Worm (Caenorhabditis elegans) whole organism, L1 larva: ENCODE results near the gene lgg-3.

ENCODE experiments used
- C34B4.2 ChIP-seq: sonication (generic microtip); optimal IDR thresholded peaks from 2 replicates; lab custom pipeline; 2017; ENCODE audit warnings: mild to moderate bottlenecking, missing genetic modification characterization, missing compliant biosample characterization
- F16B12.6 ChIP-seq: fragments of 150-350 bp; optimal IDR thresholded peaks from 2 replicates; lab custom pipeline; 2014; ENCODE audit warnings: missing biosample characterization, missing genetic modification characterization
- aha-1 ChIP-seq: fragments of 150-350 bp; optimal IDR thresholded peaks from 2 replicates; lab custom pipeline; 2014; ENCODE audit warnings: missing biosample characterization, missing genetic modification characterization
- alr-1 ChIP-seq: fragments of 200-800 bp; sonication (Bioruptor generic); optimal IDR thresholded peaks from 2 replicates; lab custom pipeline; 2018; ENCODE audit warnings: borderline replicate concordance, mild to moderate bottlenecking, missing genetic modification characterization, missing compliant biosample characterization
- ama-1 ChIP-seq: fragments of 150-350 bp; optimal IDR thresholded peaks from 2 replicates; lab custom pipeline; 2014
- blmp-1 ChIP-seq: fragments of 150-350 bp; optimal IDR thresholded peaks from 2 replicates; lab custom pipeline; 2014; ENCODE audit warnings: missing biosample characterization, missing genetic modification characterization
- ceh-88 ChIP-seq: fragments of 200-800 bp; sonication (Bioruptor generic); IDR thresholded peaks from 2 replicates; pipeline ENCODE4 v1.3.6; 2022; ENCODE audit warnings: missing genetic modification characterization, missing compliant biosample characterization
- ces-1 ChIP-seq: fragments of 150-350 bp; optimal IDR thresholded peaks from 2 replicates; lab custom pipeline; 2014; ENCODE audit warnings: missing biosample characterization, missing genetic modification reagents, missing genetic modification characterization
- dsc-1 ChIP-seq: sonication (generic microtip); optimal IDR thresholded peaks from 2 replicates; lab custom pipeline; 2016; ENCODE audit warnings: mild to moderate bottlenecking, missing genetic modification characterization, missing compliant biosample characterization
- efl-1 ChIP-seq, 4 experiments: fragments of 150-350 bp; optimal IDR thresholded peaks in 3 of 4; peaks in 1 of 4; 1 replicate in 1 of 4; 2 replicates in 3 of 4; lab custom pipeline; 2014; ENCODE audit warnings: missing biosample characterization in 2 of 4, missing genetic modification characterization in 2 of 4, missing genetic modification reagents in 2 of 4
- efl-3 ChIP-seq: fragments of 200-800 bp; sonication (Bioruptor generic); optimal IDR thresholded peaks from 2 replicates; lab custom pipeline; 2018; ENCODE audit warnings: mild to moderate bottlenecking, missing genetic modification characterization, missing compliant biosample characterization
- egl-13 ChIP-seq: sonication (generic microtip); optimal IDR thresholded peaks from 2 replicates; lab custom pipeline; 2016; ENCODE audit warnings: missing genotype, missing genetic modification reagents, missing genetic modification characterization, missing compliant biosample characterization
- elt-2 ChIP-seq: sonication (generic microtip); optimal IDR thresholded peaks from 2 replicates; lab custom pipeline; 2016; ENCODE audit warnings: missing genetic modification characterization, mild to moderate bottlenecking, inconsistent platforms, missing compliant biosample characterization, missing genetic modification reagents
- fkh-10 ChIP-seq: sonication (generic microtip); optimal IDR thresholded peaks from 2 replicates; lab custom pipeline; 2017; ENCODE audit warnings: missing biosample characterization, missing genetic modification reagents, missing genetic modification characterization
- fkh-8 ChIP-seq: sonication (generic microtip); optimal IDR thresholded peaks from 2 replicates; lab custom pipeline; 2016; ENCODE audit warnings: mild to moderate bottlenecking, missing genetic modification characterization, missing compliant biosample characterization
- fos-1 ChIP-seq: fragments of 150-350 bp; optimal IDR thresholded peaks from 2 replicates; lab custom pipeline; 2014; ENCODE audit warnings: missing biosample characterization, missing genetic modification characterization
- grh-1 ChIP-seq: fragments of 200-800 bp; sonication (Bioruptor generic); IDR thresholded peaks from 2 replicates; pipeline ENCODE4 v1.3.6; 2022; ENCODE audit warnings: missing genetic modification reagents, missing genetic modification characterization, missing compliant biosample characterization
- hlh-17 ChIP-seq: fragments of 200-800 bp; sonication (Bioruptor generic); optimal IDR thresholded peaks from 2 replicates; lab custom pipeline; 2018; ENCODE audit warnings: missing genetic modification characterization, mild to moderate bottlenecking, missing compliant biosample characterization, moderate library complexity, borderline replicate concordance
- irx-1 ChIP-seq: sonication (generic microtip); optimal IDR thresholded peaks from 2 replicates; lab custom pipeline; 2016; ENCODE audit warnings: missing genetic modification characterization, missing compliant biosample characterization
- jun-1 ChIP-seq: fragments of 150-350 bp; optimal IDR thresholded peaks from 2 replicates; lab custom pipeline; 2014; ENCODE audit warnings: missing biosample characterization, missing genetic modification reagents, missing genetic modification characterization
- lin-13 ChIP-seq: fragments of 150-350 bp; optimal IDR thresholded peaks from 2 replicates; lab custom pipeline; 2014; ENCODE audit warnings: missing biosample characterization, missing genetic modification reagents, missing genetic modification characterization
- lin-14 ChIP-seq: fragments of 200-800 bp; sonication (Bioruptor generic); optimal IDR thresholded peaks from 2 replicates; lab custom pipeline; 2018; ENCODE audit warnings: mild to moderate bottlenecking, missing genetic modification characterization, moderate library complexity, missing compliant biosample characterization
- lin-35 ChIP-seq, 2 experiments: fragments of 150-350 bp; optimal IDR thresholded peaks; 2 replicates each; lab custom pipeline; 2014; ENCODE audit warnings: missing biosample characterization in 2 of 2, missing genetic modification characterization in 2 of 2, missing genetic modification reagents in 2 of 2
- lin-39 ChIP-seq: fragments of 150-350 bp; optimal IDR thresholded peaks from 2 replicates; lab custom pipeline; 2014; ENCODE audit warnings: missing biosample characterization, missing genetic modification reagents, missing genetic modification characterization
- lir-3 ChIP-seq: sonication (generic microtip); optimal IDR thresholded peaks from 2 replicates; lab custom pipeline; 2016; ENCODE audit warnings: mild to moderate bottlenecking, missing genetic modification characterization, moderate library complexity, missing compliant biosample characterization; ENCODE audit not compliant: poor library complexity
- lsy-2 ChIP-seq, 2 experiments: fragments of 150-350 bp; optimal IDR thresholded peaks; 2 replicates each; lab custom pipeline; 2014; ENCODE audit warnings: missing biosample characterization in 2 of 2, missing genetic modification characterization in 2 of 2
- mab-9 ChIP-seq: fragments of 200-800 bp; sonication (Bioruptor generic); IDR thresholded peaks from 2 replicates; pipeline ENCODE4 v1.3.6; 2022; ENCODE audit warnings: missing genetic modification reagents, missing genetic modification characterization, missing compliant biosample characterization
- mef-2 ChIP-seq: fragments of 150-350 bp; optimal IDR thresholded peaks from 2 replicates; lab custom pipeline; 2014; ENCODE audit warnings: missing biosample characterization, missing genetic modification characterization
- nhr-12 ChIP-seq: sonication (generic microtip); optimal IDR thresholded peaks from 2 replicates; lab custom pipeline; 2017; ENCODE audit warnings: missing biosample characterization, missing genetic modification characterization
- nhr-19 ChIP-seq: fragments of 200-800 bp; sonication (Bioruptor generic); conservative IDR thresholded peaks from 2 replicates; pipeline ENCODE4 v1.3.6; 2022; ENCODE audit warnings: missing genetic modification characterization, missing compliant biosample characterization
- nhr-237 ChIP-seq: fragments of 150-350 bp; optimal IDR thresholded peaks from 2 replicates; lab custom pipeline; 2014; ENCODE audit warnings: missing biosample characterization, missing genetic modification characterization
- nhr-28 ChIP-seq: fragments of 150-350 bp; optimal IDR thresholded peaks from 2 replicates; lab custom pipeline; 2014; ENCODE audit warnings: missing biosample characterization, missing genetic modification characterization
- nhr-71 ChIP-seq: sonication (generic microtip); optimal IDR thresholded peaks from 2 replicates; lab custom pipeline; 2016; ENCODE audit warnings: mild to moderate bottlenecking, missing genetic modification characterization, moderate library complexity, missing compliant biosample characterization
- nhr-77 ChIP-seq: fragments of 150-350 bp; optimal IDR thresholded peaks from 2 replicates; lab custom pipeline; 2014; ENCODE audit warnings: missing biosample characterization, missing genetic modification characterization
- nhr-84 ChIP-seq: sonication (generic microtip); optimal IDR thresholded peaks from 2 replicates; lab custom pipeline; 2017; ENCODE audit warnings: missing biosample characterization, missing genetic modification characterization
- nhr-85 ChIP-seq: sonication (generic microtip); peaks from one replicate; lab custom pipeline; 2016; ENCODE audit warnings: missing genetic modification characterization, inconsistent platforms, missing compliant biosample characterization
- rnt-1 ChIP-seq: sonication (generic microtip); optimal IDR thresholded peaks from 2 replicates; lab custom pipeline; 2016; ENCODE audit warnings: mild to moderate bottlenecking, missing genetic modification characterization, moderate library complexity, missing compliant biosample characterization
- snpc-4 ChIP-seq: fragments of 150-350 bp; optimal IDR thresholded peaks from 2 replicates; lab custom pipeline; 2014; ENCODE audit warnings: missing biosample characterization, missing genetic modification characterization
- snu-23 ChIP-seq: sonication (generic microtip); optimal IDR thresholded peaks from 2 replicates; lab custom pipeline; 2016; ENCODE audit warnings: missing genetic modification characterization, missing compliant biosample characterization
- sptf-1 ChIP-seq: fragments of 150-350 bp; optimal IDR thresholded peaks from 2 replicates; lab custom pipeline; 2014; ENCODE audit warnings: missing biosample characterization, missing genetic modification characterization
- swsn-7 ChIP-seq: sonication (generic microtip); optimal IDR thresholded peaks from 2 replicates; lab custom pipeline; 2016; ENCODE audit warnings: missing genetic modification characterization, missing compliant biosample characterization
- tbx-2 ChIP-seq: sonication (generic microtip); optimal IDR thresholded peaks from 2 replicates; lab custom pipeline; 2016; ENCODE audit warnings: missing genetic modification characterization, missing compliant biosample characterization
- tlp-1 ChIP-seq: fragments of 150-350 bp; optimal IDR thresholded peaks from 2 replicates; lab custom pipeline; 2014; ENCODE audit warnings: missing biosample characterization, missing genetic modification characterization
- unc-62 ChIP-seq: fragments of 150-350 bp; optimal IDR thresholded peaks from 2 replicates; lab custom pipeline; 2014; ENCODE audit warnings: missing biosample characterization, missing genetic modification reagents, missing genetic modification characterization
- unc-86 ChIP-seq: sonication (generic microtip); optimal IDR thresholded peaks from 2 replicates; lab custom pipeline; 2016; ENCODE audit warnings: missing genetic modification characterization, missing compliant biosample characterization
- zag-1 ChIP-seq: fragments of 150-350 bp; optimal IDR thresholded peaks from 2 replicates; lab custom pipeline; 2014; ENCODE audit warnings: missing biosample characterization, missing genetic modification characterization
- ztf-11 ChIP-seq, 2 experiments: sonication (generic microtip); optimal IDR thresholded peaks; 2 replicates each; lab custom pipeline; 2016 to 2017; ENCODE audit warnings: missing genetic modification characterization in 2 of 2, missing biosample characterization in 1 of 2, missing compliant biosample characterization in 1 of 2

The lgg-3 gene

DNA sequence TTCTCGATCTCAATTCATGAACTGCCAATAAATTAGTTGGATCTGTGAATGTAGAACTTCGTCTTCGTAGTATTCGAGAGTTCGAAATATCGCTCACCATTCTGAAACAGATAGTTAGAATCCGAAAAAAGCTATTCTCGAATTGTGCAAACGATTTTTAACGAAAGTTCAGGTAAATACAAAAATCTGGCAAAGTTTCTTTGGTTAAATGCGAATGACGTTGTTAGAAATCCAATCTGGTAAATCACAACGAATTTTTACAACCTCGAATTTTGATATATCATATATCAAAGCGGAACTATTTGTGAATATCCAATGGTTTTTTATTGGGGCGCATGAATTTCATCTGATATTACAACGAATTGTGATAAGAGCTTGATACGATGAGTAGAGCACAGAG is 11.4 kb upstream of the lgg-3 start, which contains the start of gene hpo-28:
Gene hpo-28 (minus strand): TSS at position 101 of the 400 bp plus-strand sequence.
- TF ChIP-seq lin-35 (GFP tag; optimal IDR thresholded peaks at IDR 0.05; lab: Kevin White, UChicago) (no peak), ama-1 (lab: Kevin White, UChicago) (no peak), rnt-1 (tag; lab: Kevin White, UChicago) (peak; percentile 13), efl-3 (no peak), irx-1 (tag; lab: Kevin White, UChicago) (no peak), egl-13 (tag; lab: Kevin White, UChicago) (no peak), efl-1 (optimal IDR thresholded peaks at IDR 0.05; lab: Kevin White, UChicago) (no peak), efl-1 (GFP tag; optimal IDR thresholded peaks at IDR 0.05 in 1 of 2; lab: Kevin White, UChicago) (peak in 1 of 2 experiments; percentile 27), mab-9 (GFP tag; lab: Robert Waterston, UW) (no peak), nhr-19 (GFP tag; lab: Robert Waterston, UW) (no peak)

ce11 chrIII:5708024-5708423 is 10.2 kb upstream of the lgg-3 start:
- TF ChIP-seq lin-14 = peak; percentile 55
- TF ChIP-seq nhr-85 (tag; lab: Kevin White, UChicago) = no peak
- TF ChIP-seq tlp-1 = no peak
- TF ChIP-seq lsy-2 (tag; optimal IDR thresholded peaks at IDR 0.05; lab: Kevin White, UChicago) = peak in 1 of 2 experiments; percentile 19
- peak; percentile 37 for TF ChIP-seq dsc-1 (tag; lab: Kevin White, UChicago)
- peak; percentile 50 for TF ChIP-seq rnt-1 (tag; lab: Kevin White, UChicago)
- TF ChIP-seq lir-3 (tag; lab: Kevin White, UChicago) = no peak
- TF ChIP-seq irx-1 (tag; lab: Kevin White, UChicago) = no peak
- no peak for TF ChIP-seq nhr-77 (tag; lab: Kevin White, UChicago)
- TF ChIP-seq efl-1 (optimal IDR thresholded peaks at IDR 0.05; lab: Kevin White, UChicago) = no peak
- TF ChIP-seq efl-1 (GFP tag; optimal IDR thresholded peaks at IDR 0.05 in 1 of 2; lab: Kevin White, UChicago) = no peak
- TF ChIP-seq hlh-17 = no peak
- no peak for TF ChIP-seq fkh-10 (GFP tag; lab: Kevin White, UChicago)
- TF ChIP-seq fos-1 = no peak
- TF ChIP-seq zag-1 = no peak
- TF ChIP-seq nhr-71 (tag; lab: Kevin White, UChicago) = peak; percentile 25
- no peak for TF ChIP-seq unc-62 (GFP tag; lab: Kevin White, UChicago)
- TF ChIP-seq grh-1 (GFP tag; lab: Robert Waterston, UW) = no peak
- TF ChIP-seq mef-2 (tag; lab: Kevin White, UChicago) = no peak
- TF ChIP-seq elt-2 = no peak
- TF ChIP-seq blmp-1 = no peak

DNA sequence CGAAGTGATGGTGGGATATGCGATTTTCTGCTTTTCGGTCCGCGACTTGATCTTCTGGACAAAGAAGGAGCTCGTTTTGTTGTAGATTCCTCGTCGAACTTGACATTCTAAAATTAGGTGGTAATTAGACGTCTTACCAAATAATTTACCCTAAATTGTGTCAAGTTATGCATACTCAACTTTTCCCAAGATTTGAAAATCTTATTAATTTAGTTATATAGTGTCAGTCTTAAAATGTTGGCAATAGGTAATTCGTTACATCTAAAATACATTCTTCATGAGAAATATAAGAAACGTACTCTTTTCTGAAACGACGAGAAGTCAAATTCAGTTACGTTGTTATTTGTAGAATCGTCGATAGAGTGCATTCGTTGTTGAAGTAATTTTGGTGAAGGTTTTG is 9.7 kb upstream of the lgg-3 start:
- peak; percentile 99 for TF ChIP-seq alr-1 (tag; lab: Kevin White, UChicago)
- no peak for TF ChIP-seq tbx-2

ce11 chrIII:5706077-5706627 is 8.3 kb upstream of the lgg-3 start, which contains the start of gene rpl-23:
Gene rpl-23, minus strand, starts transcription at chrIII:5706127.
- TF ChIP-seq lin-35 (GFP tag; optimal IDR thresholded peaks at IDR 0.05; lab: Kevin White, UChicago) = peak; percentile 88 to 95
- peak; percentile 73 for TF ChIP-seq dsc-1 (tag; lab: Kevin White, UChicago)
- no peak for TF ChIP-seq nhr-28 (tag; lab: Kevin White, UChicago)
- TF ChIP-seq C34B4.2 (tag; lab: Kevin White, UChicago) = no peak
- TF ChIP-seq jun-1 = peak; percentile 90
- peak; percentile 36 for TF ChIP-seq zag-1
- TF ChIP-seq unc-86 (tag; lab: Kevin White, UChicago) = peak; percentile 80
- TF ChIP-seq fkh-8 (tag; lab: Kevin White, UChicago) = peak; percentile 91
- TF ChIP-seq snpc-4 (tag; lab: Kevin White, UChicago) = peak; percentile 61
- peak; percentile 88 for TF ChIP-seq swsn-7 (tag; lab: Kevin White, UChicago)
- TF ChIP-seq efl-3 = no peak
- TF ChIP-seq ama-1 (lab: Kevin White, UChicago) = peak; percentile 85
- peak; percentile 78 for TF ChIP-seq lin-39 (tag; lab: Kevin White, UChicago)
- peak; percentile 90 for TF ChIP-seq tbx-2
- no peak for TF ChIP-seq ces-1 (GFP tag; lab: Kevin White, UChicago)
- TF ChIP-seq aha-1 (tag; lab: Kevin White, UChicago) = peak; percentile 30
- TF ChIP-seq ceh-88 (GFP tag; lab: Robert Waterston, UW) = peak; percentile 71
- no peak for TF ChIP-seq sptf-1 (tag; lab: Kevin White, UChicago)
- peak; percentile 90 for TF ChIP-seq lin-13 (GFP tag; lab: Kevin White, UChicago)
- TF ChIP-seq snu-23 (GFP tag; lab: Kevin White, UChicago) = peak; percentile 97
- TF ChIP-seq nhr-84 (tag; lab: Kevin White, UChicago) = peak; percentile 47
- peak; percentile 82 for TF ChIP-seq nhr-237 (tag; lab: Kevin White, UChicago)
- no peak for TF ChIP-seq nhr-12
- TF ChIP-seq F16B12.6 = peak; percentile 62
- TF ChIP-seq ztf-11 (tag; optimal IDR thresholded peaks at IDR 0.05; lab: Kevin White, UChicago) = peak in 1 of 2 experiments; percentile 39
